Fruit fly (Drosophila melanogaster): ENCODE data around the gene CG43147.

CG43147 gene

dm6 chr3L:13284308-13284707 lies 15.6 kb downstream of the CG43147 start:
- no peak for TF ChIP-seq CrebA (GFP tag; optimal IDR thresholded peaks at IDR 0.05; ENCODE audit: borderline replicate concordance)
- TF ChIP-seq Dif (GFP tag; optimal IDR thresholded peaks at IDR 0.05; ENCODE audit: partially characterized antibody), result no peak
- no peak for TF ChIP-seq sv (GFP tag; optimal IDR thresholded peaks at IDR 0.05)
- no peak for TF ChIP-seq Sp1 (GFP tag; optimal IDR thresholded peaks at IDR 0.05)
- no peak for TF ChIP-seq dsf (GFP tag; optimal IDR thresholded peaks at IDR 0.05; ENCODE audit: borderline replicate concordance)
- TF ChIP-seq pan (optimal IDR thresholded peaks at IDR 0.05), result no peak
- TF ChIP-seq tai (GFP tag; optimal IDR thresholded peaks at IDR 0.05), result no peak
- no peak for TF ChIP-seq usp (GFP tag; optimal IDR thresholded peaks at IDR 0.05)
- TF ChIP-seq fru (GFP tag; optimal IDR thresholded peaks at IDR 0.05), result no peak

DNA sequence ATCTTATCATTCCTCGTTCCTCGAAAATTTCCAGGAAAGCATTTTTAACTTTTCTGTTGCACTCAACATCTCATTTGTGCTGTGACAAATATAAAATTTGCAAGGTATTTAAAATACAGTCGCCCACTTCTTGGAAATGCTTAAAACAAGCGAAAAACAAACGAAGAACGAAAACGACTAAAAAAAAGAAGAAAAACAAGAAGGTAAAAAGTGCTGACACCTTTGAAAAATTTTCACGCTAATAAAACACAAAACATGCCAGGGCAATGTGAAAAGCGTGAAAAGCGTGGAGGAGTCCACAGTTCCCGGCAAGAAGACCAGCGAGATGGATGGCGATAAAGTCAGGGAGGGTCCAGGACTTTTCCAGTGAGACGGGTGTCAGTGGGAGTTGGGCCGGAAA lies 17.9 kb downstream of the CG43147 start:
- TF ChIP-seq dsf (GFP tag; optimal IDR thresholded peaks at IDR 0.05; ENCODE audit: borderline replicate concordance) (no peak), brk (GFP tag; optimal IDR thresholded peaks at IDR 0.05) (no peak)

DNA sequence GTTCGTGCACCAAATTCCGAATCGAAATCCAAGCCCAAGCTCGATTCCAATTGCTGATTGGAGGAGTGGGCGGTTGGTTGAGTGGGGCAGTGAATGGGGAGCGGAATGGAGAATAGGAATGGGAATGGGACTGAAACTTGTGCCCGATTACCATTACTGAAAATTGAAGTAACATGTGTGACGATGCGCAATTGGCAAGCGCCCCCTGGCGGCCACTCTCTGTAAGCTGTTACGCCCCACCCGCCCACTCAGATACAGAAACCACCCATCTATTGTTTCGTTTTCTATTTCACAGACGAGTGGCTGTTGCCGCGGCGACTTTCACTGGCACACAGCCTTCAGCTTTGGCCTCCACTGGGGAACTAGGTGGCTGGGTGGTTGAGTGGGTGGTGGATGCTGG lies 28.7 kb downstream of the CG43147 start:
- no peak for TF ChIP-seq OdsH (GFP tag; optimal IDR thresholded peaks at IDR 0.05)
- no peak for TF ChIP-seq Rel (GFP tag; optimal IDR thresholded peaks at IDR 0.05)
- TF ChIP-seq Rel (tag; optimal IDR thresholded peaks at IDR 0.05), result no peak
- TF ChIP-seq Mio (GFP tag; optimal IDR thresholded peaks at IDR 0.05), result no peak

DNA sequence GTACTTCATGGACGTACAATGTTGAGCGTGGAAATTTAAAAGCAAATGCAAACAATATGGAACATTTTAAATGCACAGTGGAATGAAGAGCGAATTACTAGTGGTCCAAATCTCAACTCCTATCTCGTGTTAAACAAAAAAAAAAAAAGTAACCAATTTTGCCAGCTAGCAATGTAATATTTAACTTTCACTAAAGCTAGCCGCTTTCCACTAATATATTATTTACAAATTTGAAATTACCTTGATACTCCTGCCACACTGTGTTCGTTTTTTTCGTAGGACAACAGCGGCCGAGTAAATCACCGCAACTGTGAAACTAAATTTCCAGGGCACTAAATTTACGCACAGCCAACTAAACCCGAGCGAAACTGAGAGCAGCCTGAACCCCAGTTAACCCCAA lies 32.1 kb downstream of the CG43147 start:
- no peak for TF ChIP-seq Dif (GFP tag; optimal IDR thresholded peaks at IDR 0.05; ENCODE audit: partially characterized antibody)
- TF ChIP-seq GATAd (GFP tag; optimal IDR thresholded peaks at IDR 0.05), result no peak
- TF ChIP-seq Sp1 (GFP tag; optimal IDR thresholded peaks at IDR 0.05), result no peak
- TF ChIP-seq HLH106 (tag; optimal IDR thresholded peaks at IDR 0.05), result no peak
- TF ChIP-seq pan (optimal IDR thresholded peaks at IDR 0.05), result no peak
- TF ChIP-seq fru (GFP tag; optimal IDR thresholded peaks at IDR 0.05), result no peak
- no peak for TF ChIP-seq tai (GFP tag; optimal IDR thresholded peaks at IDR 0.05)
- no peak for TF ChIP-seq CG9705 (GFP tag; optimal IDR thresholded peaks at IDR 0.05)
- TF ChIP-seq Hnf4 (GFP tag; optimal IDR thresholded peaks at IDR 0.05), result no peak
- no peak for TF ChIP-seq psq (GFP tag; optimal IDR thresholded peaks at IDR 0.05)
- no peak for TF ChIP-seq dl (GFP tag; optimal IDR thresholded peaks at IDR 0.05; ENCODE audit: insufficient read depth in 1 of 2, partially characterized antibody in 2 of 2)

- TF ChIP-seq dmrt93B (GFP tag; optimal IDR thresholded peaks at IDR 0.05), result peak; percentile 2
- no peak for TF ChIP-seq pan (optimal IDR thresholded peaks at IDR 0.05)
- TF ChIP-seq jim (GFP tag; optimal IDR thresholded peaks at IDR 0.05), result no peak
- TF ChIP-seq dl (GFP tag; optimal IDR thresholded peaks at IDR 0.05; ENCODE audit: insufficient read depth in 1 of 2, partially characterized antibody in 2 of 2), result no peak
- no peak for TF ChIP-seq Jra (GFP tag; optimal IDR thresholded peaks at IDR 0.05)
- no peak for TF ChIP-seq usp (GFP tag; optimal IDR thresholded peaks at IDR 0.05)
- TF ChIP-seq ey (GFP tag; optimal IDR thresholded peaks at IDR 0.05), result peak; percentile 21
- TF ChIP-seq CG9705 (GFP tag; optimal IDR thresholded peaks at IDR 0.05), result no peak
- no peak for TF ChIP-seq woc (GFP tag; optimal IDR thresholded peaks at IDR 0.05)
- TF ChIP-seq foxo (GFP tag; optimal IDR thresholded peaks at IDR 0.05), result peak in 1 of 2 experiments; percentile 37
- no peak for TF ChIP-seq Hnf4 (GFP tag; optimal IDR thresholded peaks at IDR 0.05)
- no peak for TF ChIP-seq lola (GFP tag; optimal IDR thresholded peaks at IDR 0.05)
- TF ChIP-seq h (GFP tag; optimal IDR thresholded peaks at IDR 0.05), result peak; percentile 37
- TF ChIP-seq Vsx2 (GFP tag; optimal IDR thresholded peaks at IDR 0.05; ENCODE audit: partially characterized antibody), result no peak
- no peak for TF ChIP-seq Dfd (GFP tag; optimal IDR thresholded peaks at IDR 0.05)
- no peak for TF ChIP-seq Hr78 (GFP tag; optimal IDR thresholded peaks at IDR 0.05)
- no peak for TF ChIP-seq CrebA (GFP tag; optimal IDR thresholded peaks at IDR 0.05; ENCODE audit: borderline replicate concordance)
- TF ChIP-seq br (GFP tag; optimal IDR thresholded peaks at IDR 0.05), result no peak
- no peak for TF ChIP-seq sv (GFP tag; optimal IDR thresholded peaks at IDR 0.05)
- TF ChIP-seq Abd-B (GFP tag; optimal IDR thresholded peaks at IDR 0.05), result no peak
- no peak for TF ChIP-seq Myc (optimal IDR thresholded peaks at IDR 0.05)
- peak; percentile 30 for TF ChIP-seq fru (GFP tag; optimal IDR thresholded peaks at IDR 0.05)
- no peak for TF ChIP-seq Dif (GFP tag; optimal IDR thresholded peaks at IDR 0.05; ENCODE audit: partially characterized antibody)
- no peak for TF ChIP-seq Hr83 (GFP tag; optimal IDR thresholded peaks at IDR 0.05; ENCODE audit: poor library complexity, severe bottlenecking)
- peak; percentile 34 for TF ChIP-seq Sp1 (GFP tag; optimal IDR thresholded peaks at IDR 0.05)
- TF ChIP-seq psq (GFP tag; optimal IDR thresholded peaks at IDR 0.05), result peak; percentile 34
- TF ChIP-seq brk (GFP tag; optimal IDR thresholded peaks at IDR 0.05), result no peak
- peak; percentile 30 for TF ChIP-seq OdsH (GFP tag; optimal IDR thresholded peaks at IDR 0.05)
- TF ChIP-seq tai (GFP tag; optimal IDR thresholded peaks at IDR 0.05), result no peak
- no peak for TF ChIP-seq Mio (GFP tag; optimal IDR thresholded peaks at IDR 0.05)
- TF ChIP-seq dsf (GFP tag; optimal IDR thresholded peaks at IDR 0.05; ENCODE audit: borderline replicate concordance), result no peak
- TF ChIP-seq Rel (GFP tag; optimal IDR thresholded peaks at IDR 0.05), result no peak
- no peak for TF ChIP-seq Rel (tag; optimal IDR thresholded peaks at IDR 0.05)
- peak; percentile 39 for TF ChIP-seq rgr (GFP tag; optimal IDR thresholded peaks at IDR 0.05)
- TF ChIP-seq GATAd (GFP tag; optimal IDR thresholded peaks at IDR 0.05), result no peak
- TF ChIP-seq N (GFP tag; optimal IDR thresholded peaks at IDR 0.05), result no peak
- TF ChIP-seq HLH106 (tag; optimal IDR thresholded peaks at IDR 0.05), result peak; percentile 16
- no peak for TF ChIP-seq sage (GFP tag; optimal IDR thresholded peaks at IDR 0.05)
- no peak for TF ChIP-seq CG32264 (GFP tag; optimal IDR thresholded peaks at IDR 0.05)
Measured at dm6 chr3L:13267254-13267653, 32.7 kb downstream of the CG43147 start.

Data from whole organism, wandering third instar larva.